Fruit fly (Drosophila melanogaster) whole organism, pupa: ENCODE data around the gene CG10026.

Experiments
- CG13204 ChIP-seq: fragments of 200-800 bp; sonication (Bioruptor generic); optimal IDR thresholded peaks from 2 replicates; lab custom pipeline; 2018; ENCODE audit warnings: missing biosample characterization, mild to moderate bottlenecking, missing genetic modification characterization, moderate library complexity
- CG34367 ChIP-seq: fragments of 200-800 bp; sonication (Bioruptor generic); optimal IDR thresholded peaks from 2 replicates; lab custom pipeline; 2018; ENCODE audit warnings: missing biosample characterization, mild to moderate bottlenecking, missing genetic modification characterization
- CG9948 ChIP-seq: fragments of 200-800 bp; sonication (Bioruptor generic); optimal IDR thresholded peaks from 2 replicates; lab custom pipeline; 2018; ENCODE audit warnings: missing biosample characterization, mild to moderate bottlenecking, missing genetic modification characterization, moderate library complexity
- EcR ChIP-seq: fragments of 200-800 bp; sonication (Bioruptor generic); optimal IDR thresholded peaks from 3 replicates; lab custom pipeline; 2019; ENCODE audit warnings: missing biosample characterization, missing genetic modification characterization, mild to moderate bottlenecking, moderate library complexity, missing genetic modification reagents

DNA sequence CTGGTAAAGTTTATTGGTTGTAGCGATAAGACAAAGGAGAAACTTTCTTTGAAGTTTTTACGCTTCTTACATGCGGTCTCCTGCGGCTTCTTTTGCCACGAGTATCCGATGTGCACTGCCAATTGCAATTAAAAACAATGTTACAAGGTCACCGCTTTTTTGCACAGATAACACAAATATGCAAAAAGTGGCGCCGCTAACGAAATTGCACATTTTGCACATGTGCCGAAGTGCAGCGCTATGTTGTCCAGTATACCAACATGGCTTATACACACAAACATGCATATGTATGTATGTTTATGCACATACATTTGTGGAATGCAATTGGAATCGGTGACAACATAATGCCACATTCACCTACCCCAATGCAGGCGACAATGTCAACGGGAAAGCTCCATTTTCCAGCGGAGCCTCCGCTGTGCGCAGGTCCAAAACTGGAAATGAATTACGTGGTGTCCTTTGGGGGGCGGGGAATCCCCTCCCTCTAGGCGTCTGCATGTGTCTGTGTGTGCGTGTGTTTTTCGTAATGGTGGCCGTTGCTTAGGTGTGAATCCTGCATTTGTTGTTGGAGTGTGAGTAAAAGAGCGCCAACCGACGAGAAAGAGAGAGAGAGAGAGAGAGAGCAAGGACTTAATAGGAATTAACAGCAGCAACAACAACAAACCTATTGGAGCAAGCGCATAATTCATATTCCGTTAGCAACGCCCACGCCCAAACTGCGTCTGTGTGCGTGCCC, 25.4 kb downstream of the CG10026 start:
- TF ChIP-seq CG9948 (no peak), CG34367 (tag; lab: Kevin White, UChicago) (no peak), EcR (GFP tag; lab: Kevin White, UChicago) (no peak), CG13204 (GFP tag; lab: Kevin White, UChicago) (no peak)
